Worm (Caenorhabditis elegans): ENCODE measurements around the gene dhs-24.
A peak's percentile ranks its signal among the peaks of the same experiment; 100 is the strongest.

The dhs-24 gene

ce11 chrV:19965626-19966025 lies 19.2 kb upstream of the dhs-24 start, which contains the start of gene srh-171:
Gene srh-171, plus strand, starts transcription at chrV:19965700.
- TF ChIP-seq C38D4.7 (GFP tag; optimal IDR thresholded peaks at IDR 0.05) (no peak), hlh-15 (tag; optimal IDR thresholded peaks at IDR 0.05) (no peak), ztf-16 (tag; optimal IDR thresholded peaks at IDR 0.05) (no peak), ceh-48 (tag; optimal IDR thresholded peaks at IDR 0.05) (no peak), ama-1 (optimal IDR thresholded peaks at IDR 0.05) (peak; percentile 50), ceh-14 (tag; optimal IDR thresholded peaks at IDR 0.05) (no peak)

ce11 chrV:19961971-19962370 lies 15.5 kb upstream of the dhs-24 start:
- TF ChIP-seq sox-2 (GFP tag; IDR thresholded peaks at IDR 0.05) (peak; percentile 93), pha-2 (tag; optimal IDR thresholded peaks at IDR 0.05) (peak; percentile 62), hlh-15 (tag; optimal IDR thresholded peaks at IDR 0.05) (no peak), pat-9 (tag; optimal IDR thresholded peaks at IDR 0.05) (no peak), che-1 (tag; optimal IDR thresholded peaks at IDR 0.05) (peak; percentile 15), hlh-8 (tag; optimal IDR thresholded peaks at IDR 0.05) (peak; percentile 10)

- TF ChIP-seq ceh-30 (tag; optimal IDR thresholded peaks at IDR 0.05), result no peak
- TF ChIP-seq che-1 (tag; optimal IDR thresholded peaks at IDR 0.05), result no peak
- no peak for TF ChIP-seq elt-2 (tag; optimal IDR thresholded peaks at IDR 0.05)
- TF ChIP-seq T23F11.4 (GFP tag; optimal IDR thresholded peaks at IDR 0.05), result no peak
- TF ChIP-seq fkh-6 (tag; optimal IDR thresholded peaks at IDR 0.05), result no peak
- TF ChIP-seq lim-6 (tag; optimal IDR thresholded peaks at IDR 0.05), result no peak
- TF ChIP-seq C08G9.2 (tag; optimal IDR thresholded peaks at IDR 0.05), result no peak
- TF ChIP-seq pros-1 (tag; optimal IDR thresholded peaks at IDR 0.05), result no peak
- no peak for TF ChIP-seq K02D7.2 (tag; optimal IDR thresholded peaks at IDR 0.05)
- no peak for TF ChIP-seq pax-1 (tag; optimal IDR thresholded peaks at IDR 0.05)
- no peak for TF ChIP-seq ets-4 (tag; optimal IDR thresholded peaks at IDR 0.05)
- TF ChIP-seq hlh-30 (tag; optimal IDR thresholded peaks at IDR 0.05; ENCODE audit: insufficient read depth), result no peak
- no peak for TF ChIP-seq ceh-31 (tag; optimal IDR thresholded peaks at IDR 0.05)
- TF ChIP-seq K09A11.1 (tag; optimal IDR thresholded peaks at IDR 0.05; ENCODE audit: insufficient read depth), result no peak
- no peak for TF ChIP-seq ztf-16 (tag; optimal IDR thresholded peaks at IDR 0.05)
- TF ChIP-seq syd-9 (tag; optimal IDR thresholded peaks at IDR 0.05), result no peak
- TF ChIP-seq ttx-3 (tag; optimal IDR thresholded peaks at IDR 0.05), result no peak
- TF ChIP-seq nfya-1 (tag; optimal IDR thresholded peaks at IDR 0.05), result no peak
- no peak for TF ChIP-seq eyg-1 (tag; optimal IDR thresholded peaks at IDR 0.05)
- TF ChIP-seq sdc-2 (tag; optimal IDR thresholded peaks at IDR 0.05), result no peak
Observed at ce11 chrV:19958744-19959143, 12.3 kb upstream of the dhs-24 start, which contains the start of gene srh-172. Gene srh-172, plus strand, starts transcription at chrV:19959044.

ce11 chrV:19955171-19955570 lies 8.7 kb upstream of the dhs-24 start, which contains the start of gene abhd-3.1:
Gene abhd-3.1, plus strand, starts transcription at chrV:19955488.
- TF ChIP-seq mec-3 (tag; optimal IDR thresholded peaks at IDR 0.05; ENCODE audit: borderline replicate concordance) (no peak), pros-1 (tag; optimal IDR thresholded peaks at IDR 0.05) (no peak)

- TF ChIP-seq ceh-45 (GFP tag; IDR thresholded peaks at IDR 0.05) (no peak), lin-11 (tag; optimal IDR thresholded peaks at IDR 0.05) (no peak), ceh-9 (tag; optimal IDR thresholded peaks at IDR 0.05) (no peak), elt-4 (tag; optimal IDR thresholded peaks at IDR 0.05) (no peak), ceh-34 (tag; optimal IDR thresholded peaks at IDR 0.05) (no peak), ets-4 (tag; optimal IDR thresholded peaks at IDR 0.05) (no peak), elt-2 (tag; optimal IDR thresholded peaks at IDR 0.05) (no peak), ceh-30 (tag; optimal IDR thresholded peaks at IDR 0.05) (no peak)
Observed at ce11 chrV:19954491-19954890, 8.1 kb upstream of the dhs-24 start.

Measured in whole organism, late embryonic.